Worm (Caenorhabditis elegans) whole organism, L4 larva: Measurements from ENCODE around the gene F53H2.1.
A peak's percentile ranks its signal among the peaks of the same experiment; 100 is the strongest.

Experiments
- D1046.2 ChIP-seq: fragments of 200-800 bp; sonication (Bioruptor generic); IDR thresholded peaks from 2 replicates; pipeline ENCODE4 v1.3.6; 2022; ENCODE audit warnings: missing genetic modification characterization, missing compliant biosample characterization
- F26F4.8 ChIP-seq: fragments of 200-800 bp; sonication (Bioruptor generic); conservative IDR thresholded peaks from 2 replicates; pipeline ENCODE4 v1.3.6; 2022; ENCODE audit warnings: missing genetic modification characterization, missing compliant biosample characterization
- T26A8.4 ChIP-seq: fragments of 200-800 bp; sonication (Bioruptor generic); IDR thresholded peaks from 2 replicates; pipeline ENCODE4 v1.3.6; 2022; ENCODE audit warnings: missing genetic modification characterization, missing compliant biosample characterization
- Y105C5A.15 ChIP-seq: fragments of 200-800 bp; sonication (Bioruptor generic); IDR thresholded peaks from 2 replicates; pipeline ENCODE4 v1.3.6; 2022; ENCODE audit warnings: missing genetic modification characterization, missing compliant biosample characterization
- Y48G9A.11 ChIP-seq: fragments of 200-800 bp; sonication (Bioruptor generic); IDR thresholded peaks from 2 replicates; pipeline ENCODE4 v1.3.6; 2022; ENCODE audit warnings: missing genetic modification reagents, missing genetic modification characterization, missing compliant biosample characterization
- ceh-32 ChIP-seq: sonication (generic microtip); optimal IDR thresholded peaks from 2 replicates; lab custom pipeline; 2016; ENCODE audit warnings: mild to moderate bottlenecking, missing genetic modification characterization, missing compliant biosample characterization; ENCODE audit not compliant: poor library complexity
- ceh-44 ChIP-seq: fragments of 200-800 bp; sonication (Bioruptor generic); IDR thresholded peaks from 2 replicates; pipeline ENCODE4 v1.3.6; 2022; ENCODE audit warnings: missing genetic modification reagents, missing genetic modification characterization, missing compliant biosample characterization
- daf-8 ChIP-seq: fragments of 200-800 bp; sonication (Bioruptor generic); IDR thresholded peaks from 2 replicates; pipeline ENCODE4 v1.3.6; 2022; ENCODE audit warnings: missing genetic modification characterization, missing compliant biosample characterization
- dmd-6 ChIP-seq: fragments of 200-800 bp; sonication (Bioruptor generic); IDR thresholded peaks from 2 replicates; pipeline ENCODE4 v1.3.6; 2022; ENCODE audit warnings: missing genetic modification reagents, missing genetic modification characterization, missing compliant biosample characterization
- gei-8 ChIP-seq: fragments of 200-800 bp; sonication (Bioruptor generic); optimal IDR thresholded peaks from 2 replicates; lab custom pipeline; 2018; ENCODE audit warnings: mild to moderate bottlenecking, missing genetic modification characterization, missing compliant biosample characterization
- hlh-11 ChIP-seq: fragments of 200-800 bp; sonication (Bioruptor generic); optimal IDR thresholded peaks from 2 replicates; lab custom pipeline; 2018; ENCODE audit warnings: mild to moderate bottlenecking, missing genetic modification characterization, missing compliant biosample characterization
- lin-15B ChIP-seq: fragments of 150-350 bp; sonication (generic microtip); optimal IDR thresholded peaks from 3 replicates; lab custom pipeline; 2014; ENCODE audit warnings: missing biosample characterization, missing genetic modification characterization
- lin-29 ChIP-seq: fragments of 200-800 bp; sonication (Bioruptor generic); IDR thresholded peaks from 2 replicates; pipeline ENCODE4 v1.3.6; 2022; ENCODE audit warnings: missing genetic modification reagents, missing genetic modification characterization, missing compliant biosample characterization
- lir-3 ChIP-seq: sonication (generic microtip); optimal IDR thresholded peaks from 2 replicates; lab custom pipeline; 2016; ENCODE audit warnings: mild to moderate bottlenecking, missing genetic modification characterization, missing compliant biosample characterization
- madf-5 ChIP-seq, 2 experiments: fragments of 200-800 bp; sonication (Bioruptor generic); IDR thresholded peaks; 2 replicates each; pipeline ENCODE4 v1.3.6; 2022; ENCODE audit warnings: missing compliant biosample characterization in 2 of 2, missing genetic modification characterization in 2 of 2
- mdl-1 ChIP-seq, 2 experiments: fragments of 150-350 bp in 1 of 2; sonication (generic microtip) in 1 of 2; optimal IDR thresholded peaks; 2 replicates each; lab custom pipeline; 2014 to 2017; ENCODE audit warnings: missing biosample characterization in 2 of 2, missing genetic modification characterization in 2 of 2
- mxl-2 ChIP-seq: fragments of 200-800 bp; sonication (Bioruptor generic); conservative IDR thresholded peaks from 2 replicates; pipeline ENCODE4 v1.3.6; 2022; ENCODE audit warnings: missing genetic modification reagents, missing genetic modification characterization, missing compliant biosample characterization
- nhr-28 ChIP-seq: fragments of 150-350 bp; optimal IDR thresholded peaks from 2 replicates; lab custom pipeline; 2014; ENCODE audit warnings: missing biosample characterization, missing genetic modification characterization
- nhr-41 ChIP-seq: fragments of 200-800 bp; sonication (Bioruptor generic); IDR thresholded peaks from 2 replicates; pipeline ENCODE4 v1.3.6; 2022; ENCODE audit warnings: missing genetic modification reagents, missing genetic modification characterization, missing compliant biosample characterization
- nhr-42 ChIP-seq: fragments of 200-800 bp; sonication (Bioruptor generic); IDR thresholded peaks from 2 replicates; pipeline ENCODE4 v1.3.6; 2022; ENCODE audit warnings: missing genetic modification characterization, missing compliant biosample characterization
- nhr-48 ChIP-seq: sonication (generic microtip); optimal IDR thresholded peaks from 2 replicates; lab custom pipeline; 2016; ENCODE audit warnings: mild to moderate bottlenecking, missing genetic modification characterization, missing compliant biosample characterization
- pqm-1 ChIP-seq: sonication (generic microtip); optimal IDR thresholded peaks from 2 replicates; lab custom pipeline; 2017; ENCODE audit warnings: missing biosample characterization, missing genetic modification characterization
- tra-1 ChIP-seq: fragments of 200-800 bp; sonication (Bioruptor generic); IDR thresholded peaks from 2 replicates; pipeline ENCODE4 v1.3.6; 2022; ENCODE audit warnings: missing genetic modification reagents, missing genetic modification characterization, missing compliant biosample characterization
- unc-39 ChIP-seq: sonication (generic microtip); optimal IDR thresholded peaks from 2 replicates; lab custom pipeline; 2017; ENCODE audit warnings: missing biosample characterization, missing genetic modification characterization
- vab-7 ChIP-seq: fragments of 200-800 bp; sonication (Bioruptor generic); IDR thresholded peaks from 2 replicates; pipeline ENCODE4 v1.3.6; 2022; ENCODE audit warnings: missing genetic modification reagents, missing genetic modification characterization, missing compliant biosample characterization
- zfp-3 ChIP-seq: fragments of 200-800 bp; sonication (Bioruptor generic); conservative IDR thresholded peaks from 2 replicates; pipeline ENCODE4 v1.3.6; 2022; ENCODE audit warnings: missing genetic modification reagents, missing genetic modification characterization, missing compliant biosample characterization
- zip-2 ChIP-seq: fragments of 150-350 bp; optimal IDR thresholded peaks from 2 replicates; lab custom pipeline; 2014; ENCODE audit warnings: missing biosample characterization, missing genetic modification characterization
- ztf-7 ChIP-seq: fragments of 150-350 bp; optimal IDR thresholded peaks from 2 replicates; lab custom pipeline; 2014; ENCODE audit warnings: missing biosample characterization, missing genetic modification characterization

F53H2.1 gene

DNA sequence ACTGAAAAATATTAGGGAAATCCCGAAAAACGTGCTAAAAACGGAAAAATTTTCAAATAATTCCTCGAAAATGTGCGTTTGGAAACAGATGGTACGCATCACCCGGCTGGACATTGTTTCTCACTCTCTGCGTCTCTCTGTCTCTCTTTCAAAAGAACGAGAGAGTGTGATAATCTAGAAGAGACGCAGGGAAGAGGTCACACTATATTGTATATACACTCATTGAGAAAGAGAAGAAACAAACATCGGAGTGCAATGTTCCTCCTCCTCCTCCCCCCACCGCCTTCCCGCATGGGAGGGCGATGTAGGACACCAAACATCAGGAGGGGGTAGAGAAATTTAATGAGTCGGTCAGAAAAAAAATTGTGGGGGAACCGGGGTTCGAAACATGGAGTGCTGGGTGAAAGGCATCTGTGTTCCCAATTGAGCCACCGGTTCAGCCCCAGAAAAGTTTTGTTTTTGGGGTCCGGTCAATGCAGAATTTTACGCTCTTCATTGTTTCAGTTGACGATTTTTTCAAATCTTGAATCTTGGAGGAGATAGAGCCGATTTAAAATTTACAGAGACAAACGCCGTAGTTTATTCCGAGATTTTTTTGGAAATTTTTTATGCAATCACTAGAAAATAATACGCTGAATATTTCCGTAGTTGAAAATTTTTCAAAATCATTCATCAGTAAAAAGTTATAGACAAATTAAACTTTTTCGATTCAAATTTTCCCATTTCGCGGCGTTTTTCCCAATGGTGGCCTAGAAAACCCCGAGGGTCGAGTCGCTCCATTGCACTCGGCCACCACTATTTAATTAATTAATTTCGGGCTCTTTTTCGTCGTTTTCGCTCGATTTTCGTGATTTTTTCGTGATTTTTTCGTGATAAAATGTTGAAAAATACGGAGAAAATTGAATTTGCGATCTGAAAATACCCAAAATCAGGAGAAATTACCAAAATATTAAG lies 37.0 kb downstream of the F53H2.1 start (continued):
- peak; percentile 67 for TF ChIP-seq dmd-6 (GFP tag; lab: Robert Waterston, UW)
- no peak; the same call in 1 of the 2 replicates for TF ChIP-seq tra-1 (GFP tag; lab: Robert Waterston, UW)
- peak; percentile 2 for TF ChIP-seq pqm-1 (tag; lab: Kevin White, UChicago)
- no peak for TF ChIP-seq lin-15B (tag; lab: Kevin White, UChicago)
- 0 out of 2 replicates have a peak, but pooled peaks have one; percentile 26 for TF ChIP-seq F26F4.8 (GFP tag; lab: Robert Waterston, UW)
- 0 out of 2 replicates have a peak, but pooled peaks have one; percentile 44 for TF ChIP-seq nhr-41 (GFP tag; lab: Robert Waterston, UW)
- no peak for TF ChIP-seq madf-5 (GFP tag; IDR thresholded peaks at IDR 0.05; lab: Robert Waterston, UW)
- peak; percentile 88 for TF ChIP-seq hlh-11 (tag; lab: Kevin White, UChicago)
- no peak for TF ChIP-seq gei-8 (GFP tag; lab: Kevin White, UChicago)
- TF ChIP-seq Y48G9A.11 (GFP tag; lab: Robert Waterston, UW): no peak
- TF ChIP-seq lin-29 (GFP tag; lab: Robert Waterston, UW): no peak
- TF ChIP-seq Y105C5A.15 (GFP tag; lab: Robert Waterston, UW): no peak
- peak; percentile 24 to 71 for TF ChIP-seq mdl-1 (tag; optimal IDR thresholded peaks at IDR 0.05; lab: Kevin White, UChicago)
- TF ChIP-seq T26A8.4 (GFP tag; lab: Robert Waterston, UW): no peak
- TF ChIP-seq zfp-3: no peak
- no peak for TF ChIP-seq lir-3 (tag; lab: Kevin White, UChicago)
- TF ChIP-seq daf-8: no peak
- TF ChIP-seq nhr-28: peak; percentile 60
- peak; percentile 38 for TF ChIP-seq nhr-48 (tag; lab: Kevin White, UChicago)
- TF ChIP-seq unc-39 (tag; lab: Kevin White, UChicago): no peak
- TF ChIP-seq, all 104 proteins: peak for 31

DNA sequence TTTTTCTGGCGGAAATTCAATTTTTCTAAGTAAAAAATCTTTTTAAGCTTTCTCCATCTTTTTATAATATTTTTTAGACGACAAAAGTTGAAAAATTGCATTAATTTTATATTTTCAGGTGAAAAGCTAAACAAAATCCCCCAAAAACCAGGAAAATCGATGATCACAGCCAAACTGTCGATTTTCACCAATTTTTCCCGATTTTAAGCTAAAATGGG lies 37.6 kb downstream of the F53H2.1 start, which contains the start of the genes fce-2 and F48F5.8:
TSS of gene fce-2 (plus strand) at position 119 of the 218 bp plus-strand sequence.
TSS of gene F48F5.8 (plus strand) at position 160 of the 218 bp plus-strand sequence.
- TF ChIP-seq ceh-32 (tag; lab: Kevin White, UChicago): no peak
- TF ChIP-seq ceh-44 (GFP tag; lab: Robert Waterston, UW): no peak
- no peak for TF ChIP-seq mxl-2 (GFP tag; lab: Robert Waterston, UW)
- TF ChIP-seq zip-2 (tag; lab: Kevin White, UChicago): no peak
- TF ChIP-seq D1046.2 (GFP tag; lab: Robert Waterston, UW): no peak
- TF ChIP-seq nhr-42: no peak
- TF ChIP-seq ztf-7 (tag; lab: Kevin White, UChicago): no peak
- TF ChIP-seq nhr-48 (tag; lab: Kevin White, UChicago): no peak

DNA sequence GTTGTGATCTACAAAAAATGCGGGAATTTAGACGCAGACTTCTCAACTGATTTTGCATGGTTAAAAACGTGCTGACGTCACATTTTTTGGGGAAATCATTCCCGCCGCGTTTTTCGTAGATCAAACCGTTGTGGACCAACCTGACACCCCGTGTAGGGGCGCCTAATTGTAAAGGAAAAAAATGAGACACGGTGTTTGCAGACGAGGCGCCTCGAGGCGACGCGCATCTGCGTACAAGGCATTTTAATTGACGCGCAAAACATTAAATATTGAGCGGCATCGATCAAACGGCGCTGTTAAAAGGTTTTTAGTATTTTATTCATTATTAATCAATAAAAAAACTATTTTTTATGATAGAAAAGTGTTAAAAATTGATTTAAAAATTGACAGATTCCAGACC lies 43.9 kb downstream of the F53H2.1 start:
- TF ChIP-seq vab-7: 0 out of 2 replicates have a peak, but pooled peaks have one; percentile 16
